Worm (Caenorhabditis elegans) whole organism, early embryonic: Measurements from ENCODE around the gene T05A7.7.

Experiments used
- B0310.2 ChIP-seq: sonication (generic microtip); optimal IDR thresholded peaks from 2 replicates; lab custom pipeline; 2016; ENCODE audit warnings: mild to moderate bottlenecking, missing genetic modification characterization, missing compliant biosample characterization
- F13C5.2 ChIP-seq: sonication (generic microtip); optimal IDR thresholded peaks from 2 replicates; lab custom pipeline; 2017; ENCODE audit warnings: mild to moderate bottlenecking, missing genetic modification characterization, inconsistent platforms, missing compliant biosample characterization
- aly-1 ChIP-seq: sonication (generic microtip); optimal IDR thresholded peaks from 2 replicates; lab custom pipeline; 2016; ENCODE audit warnings: missing genetic modification characterization, missing compliant biosample characterization
- ama-1 ChIP-seq: fragments of 150-350 bp; optimal IDR thresholded peaks from 2 replicates; lab custom pipeline; 2014
- ceh-13 ChIP-seq: fragments of 200-800 bp; sonication (Bioruptor generic); optimal IDR thresholded peaks from 2 replicates; lab custom pipeline; 2018; ENCODE audit warnings: mild to moderate bottlenecking, missing genetic modification characterization, missing compliant biosample characterization
- ceh-36 ChIP-seq: sonication (generic microtip); optimal IDR thresholded peaks from 2 replicates; lab custom pipeline; 2016; ENCODE audit warnings: missing genetic modification characterization, inconsistent platforms, missing compliant biosample characterization
- ets-7 ChIP-seq: sonication (generic microtip); optimal IDR thresholded peaks from 2 replicates; lab custom pipeline; 2016; ENCODE audit warnings: missing genotype, missing genetic modification characterization, missing compliant biosample characterization
- flt-1 ChIP-seq: fragments of 200-800 bp; sonication (Bioruptor generic); IDR thresholded peaks from 2 replicates; pipeline ENCODE4 v1.3.6; 2022; ENCODE audit warnings: missing genetic modification characterization, missing compliant biosample characterization
- hmbx-1 ChIP-seq: sonication (generic microtip); optimal IDR thresholded peaks from 2 replicates; lab custom pipeline; 2016; ENCODE audit warnings: mild to moderate bottlenecking, missing genetic modification characterization, missing compliant biosample characterization
- hmg-4 ChIP-seq: fragments of 200-800 bp; sonication (Bioruptor generic); optimal IDR thresholded peaks from 2 replicates; lab custom pipeline; 2018; ENCODE audit warnings: mild to moderate bottlenecking, missing genetic modification characterization, missing compliant biosample characterization
- hnd-1 ChIP-seq: sonication (generic microtip); optimal IDR thresholded peaks from 2 replicates; lab custom pipeline; 2016; ENCODE audit warnings: missing genetic modification characterization, missing compliant biosample characterization
- pes-1 ChIP-seq: fragments of 200-800 bp; sonication (Bioruptor generic); IDR thresholded peaks from 2 replicates; pipeline ENCODE4 v1.3.6; 2022; ENCODE audit warnings: missing genetic modification reagents, missing genetic modification characterization, missing compliant biosample characterization
- scrt-1 ChIP-seq: fragments of 200-800 bp; sonication (Bioruptor generic); IDR thresholded peaks from 2 replicates; pipeline ENCODE4 v1.3.6; 2022; ENCODE audit warnings: missing genetic modification characterization, missing compliant biosample characterization
- sea-1 ChIP-seq: fragments of 200-800 bp; sonication (Bioruptor generic); conservative IDR thresholded peaks from 2 replicates; pipeline ENCODE4 v1.3.6; 2022; ENCODE audit warnings: missing genetic modification characterization, missing compliant biosample characterization
- tbx-11 ChIP-seq: fragments of 200-800 bp; sonication (Bioruptor generic); IDR thresholded peaks from 2 replicates; pipeline ENCODE4 v1.3.6; 2022; ENCODE audit warnings: missing genetic modification characterization, missing compliant biosample characterization
- tbx-37 ChIP-seq: fragments of 200-800 bp; sonication (Bioruptor generic); conservative IDR thresholded peaks from 2 replicates; pipeline ENCODE4 v1.3.6; 2022; ENCODE audit warnings: missing genetic modification reagents, missing genetic modification characterization, missing compliant biosample characterization
- tra-4 ChIP-seq: sonication (generic microtip); optimal IDR thresholded peaks from 2 replicates; lab custom pipeline; 2017; ENCODE audit warnings: missing genetic modification characterization, missing compliant biosample characterization

The T05A7.7 gene

ce11 chrII:4676241-4676640 lies 5.0 kb downstream of the T05A7.7 start:
- TF ChIP-seq hmg-4: no peak
- TF ChIP-seq aly-1 (tag; lab: Kevin White, UChicago): no peak
- TF ChIP-seq scrt-1 (GFP tag; lab: Robert Waterston, UW): no peak
- no peak for TF ChIP-seq ets-7 (tag; lab: Kevin White, UChicago)
- no peak for TF ChIP-seq tra-4 (tag; lab: Kevin White, UChicago)
- TF ChIP-seq tbx-11 (GFP tag; lab: Robert Waterston, UW): no peak
- TF ChIP-seq F13C5.2 (tag; lab: Kevin White, UChicago): no peak
- no peak for TF ChIP-seq B0310.2 (tag; lab: Kevin White, UChicago)
- TF ChIP-seq sea-1 (GFP tag; lab: Robert Waterston, UW): no peak
- no peak for TF ChIP-seq hnd-1
- TF ChIP-seq tbx-37 (GFP tag; lab: Robert Waterston, UW): no peak
- TF ChIP-seq flt-1 (GFP tag; lab: Robert Waterston, UW): no peak
- TF ChIP-seq hmbx-1 (tag; lab: Kevin White, UChicago): no peak

- TF ChIP-seq tbx-11 (GFP tag; lab: Robert Waterston, UW) (no peak), aly-1 (tag; lab: Kevin White, UChicago) (no peak), hmg-4 (no peak), tbx-37 (GFP tag; lab: Robert Waterston, UW) (no peak), ceh-13 (GFP tag; lab: Kevin White, UChicago) (no peak), ceh-36 (tag; lab: Kevin White, UChicago) (no peak), F13C5.2 (tag; lab: Kevin White, UChicago) (no peak)
Observed at ce11 chrII:4675481-4675880, 5.8 kb downstream of the T05A7.7 start, which contains the start of gene T05A7.3. T05A7.3 (plus strand) TSS chrII:4675781.

ce11 chrII:4674188-4674587 lies 7.1 kb downstream of the T05A7.7 start:
- TF ChIP-seq hmbx-1 (tag; lab: Kevin White, UChicago) (no peak), ceh-13 (GFP tag; lab: Kevin White, UChicago) (no peak), hnd-1 (no peak), scrt-1 (GFP tag; lab: Robert Waterston, UW) (no peak), pes-1 (GFP tag; lab: Robert Waterston, UW) (no peak), ceh-36 (tag; lab: Kevin White, UChicago) (no peak), B0310.2 (tag; lab: Kevin White, UChicago) (no peak), ets-7 (tag; lab: Kevin White, UChicago) (no peak), hmg-4 (no peak)

- TF ChIP-seq ceh-36 (tag; lab: Kevin White, UChicago): no peak
- TF ChIP-seq hmg-4: no peak
- TF ChIP-seq tbx-11 (GFP tag; lab: Robert Waterston, UW): no peak
- no peak for TF ChIP-seq ets-7 (tag; lab: Kevin White, UChicago)
- TF ChIP-seq aly-1 (tag; lab: Kevin White, UChicago): no peak
- no peak for TF ChIP-seq sea-1 (GFP tag; lab: Robert Waterston, UW)
- TF ChIP-seq scrt-1 (GFP tag; lab: Robert Waterston, UW): no peak
- TF ChIP-seq ceh-13 (GFP tag; lab: Kevin White, UChicago): no peak
- no peak for TF ChIP-seq ama-1 (lab: Kevin White, UChicago)
- no peak for TF ChIP-seq hmbx-1 (tag; lab: Kevin White, UChicago)
- no peak for TF ChIP-seq tbx-37 (GFP tag; lab: Robert Waterston, UW)
- TF ChIP-seq flt-1 (GFP tag; lab: Robert Waterston, UW): no peak
- no peak for TF ChIP-seq hnd-1
- TF ChIP-seq F13C5.2 (tag; lab: Kevin White, UChicago): no peak
- TF ChIP-seq tra-4 (tag; lab: Kevin White, UChicago): no peak
- TF ChIP-seq pes-1 (GFP tag; lab: Robert Waterston, UW): no peak
- no peak for TF ChIP-seq B0310.2 (tag; lab: Kevin White, UChicago)
Observed at ce11 chrII:4673670-4674069, 7.6 kb downstream of the T05A7.7 start.

- TF ChIP-seq flt-1 (GFP tag; lab: Robert Waterston, UW) (no peak), tra-4 (tag; lab: Kevin White, UChicago) (no peak), tbx-11 (GFP tag; lab: Robert Waterston, UW) (no peak), hnd-1 (no peak), ets-7 (tag; lab: Kevin White, UChicago) (no peak), scrt-1 (GFP tag; lab: Robert Waterston, UW) (no peak), pes-1 (GFP tag; lab: Robert Waterston, UW) (no peak), ceh-13 (GFP tag; lab: Kevin White, UChicago) (no peak), ama-1 (lab: Kevin White, UChicago) (no peak), tbx-37 (GFP tag; lab: Robert Waterston, UW) (no peak), aly-1 (tag; lab: Kevin White, UChicago) (no peak)
Observed at ce11 chrII:4673242-4673641, 8.0 kb downstream of the T05A7.7 start.

ce11 chrII:4672584-4673110 lies 8.6 kb downstream of the T05A7.7 start, which contains the start of the genes clec-140 and hmg-11:
clec-140 (plus strand) TSS chrII:4673060.
hmg-11 (plus strand) TSS chrII:4673085.
- TF ChIP-seq hnd-1 (no peak), hmg-4 (peak; percentile 25), F13C5.2 (tag; lab: Kevin White, UChicago) (peak; percentile 49)

ce11 chrII:4671692-4672091 lies 9.6 kb downstream of the T05A7.7 start, which contains the start of gene T05A7.6:
T05A7.6 (minus strand) TSS chrII:4671792.
- no peak for TF ChIP-seq tra-4 (tag; lab: Kevin White, UChicago)
- no peak for TF ChIP-seq tbx-11 (GFP tag; lab: Robert Waterston, UW)
- no peak for TF ChIP-seq hmg-4
- TF ChIP-seq scrt-1 (GFP tag; lab: Robert Waterston, UW): no peak
- no peak for TF ChIP-seq B0310.2 (tag; lab: Kevin White, UChicago)
- no peak for TF ChIP-seq hnd-1
- TF ChIP-seq pes-1 (GFP tag; lab: Robert Waterston, UW): no peak
- no peak for TF ChIP-seq tbx-37 (GFP tag; lab: Robert Waterston, UW)
- TF ChIP-seq hmbx-1 (tag; lab: Kevin White, UChicago): no peak
- no peak for TF ChIP-seq ceh-13 (GFP tag; lab: Kevin White, UChicago)
